Worm (Caenorhabditis elegans) whole organism, early embryonic: ENCODE results near the gene F10C2.5.
A peak's percentile ranks its signal among the peaks of the same experiment; 100 is the strongest.

ENCODE experiments used
- B0310.2 ChIP-seq: sonication (generic microtip); optimal IDR thresholded peaks from 2 replicates; lab custom pipeline; 2016; ENCODE audit warnings: mild to moderate bottlenecking, missing genetic modification characterization, missing compliant biosample characterization
- F13C5.2 ChIP-seq: sonication (generic microtip); optimal IDR thresholded peaks from 2 replicates; lab custom pipeline; 2017; ENCODE audit warnings: mild to moderate bottlenecking, missing genetic modification characterization, inconsistent platforms, missing compliant biosample characterization
- aly-1 ChIP-seq: sonication (generic microtip); optimal IDR thresholded peaks from 2 replicates; lab custom pipeline; 2016; ENCODE audit warnings: missing genetic modification characterization, missing compliant biosample characterization
- ama-1 ChIP-seq: fragments of 150-350 bp; optimal IDR thresholded peaks from 2 replicates; lab custom pipeline; 2014
- ceh-13 ChIP-seq: fragments of 200-800 bp; sonication (Bioruptor generic); optimal IDR thresholded peaks from 2 replicates; lab custom pipeline; 2018; ENCODE audit warnings: mild to moderate bottlenecking, missing genetic modification characterization, missing compliant biosample characterization
- ceh-36 ChIP-seq: sonication (generic microtip); optimal IDR thresholded peaks from 2 replicates; lab custom pipeline; 2016; ENCODE audit warnings: missing genetic modification characterization, inconsistent platforms, missing compliant biosample characterization
- ets-7 ChIP-seq: sonication (generic microtip); optimal IDR thresholded peaks from 2 replicates; lab custom pipeline; 2016; ENCODE audit warnings: missing genotype, missing genetic modification characterization, missing compliant biosample characterization
- flt-1 ChIP-seq: fragments of 200-800 bp; sonication (Bioruptor generic); IDR thresholded peaks from 2 replicates; pipeline ENCODE4 v1.3.6; 2022; ENCODE audit warnings: missing genetic modification characterization, missing compliant biosample characterization
- hmbx-1 ChIP-seq: sonication (generic microtip); optimal IDR thresholded peaks from 2 replicates; lab custom pipeline; 2016; ENCODE audit warnings: mild to moderate bottlenecking, missing genetic modification characterization, missing compliant biosample characterization
- hmg-4 ChIP-seq: fragments of 200-800 bp; sonication (Bioruptor generic); optimal IDR thresholded peaks from 2 replicates; lab custom pipeline; 2018; ENCODE audit warnings: mild to moderate bottlenecking, missing genetic modification characterization, missing compliant biosample characterization
- hnd-1 ChIP-seq: sonication (generic microtip); optimal IDR thresholded peaks from 2 replicates; lab custom pipeline; 2016; ENCODE audit warnings: missing genetic modification characterization, missing compliant biosample characterization
- pes-1 ChIP-seq: fragments of 200-800 bp; sonication (Bioruptor generic); IDR thresholded peaks from 2 replicates; pipeline ENCODE4 v1.3.6; 2022; ENCODE audit warnings: missing genetic modification reagents, missing genetic modification characterization, missing compliant biosample characterization
- scrt-1 ChIP-seq: fragments of 200-800 bp; sonication (Bioruptor generic); IDR thresholded peaks from 2 replicates; pipeline ENCODE4 v1.3.6; 2022; ENCODE audit warnings: missing genetic modification characterization, missing compliant biosample characterization
- sea-1 ChIP-seq: fragments of 200-800 bp; sonication (Bioruptor generic); conservative IDR thresholded peaks from 2 replicates; pipeline ENCODE4 v1.3.6; 2022; ENCODE audit warnings: missing genetic modification characterization, missing compliant biosample characterization
- tbx-11 ChIP-seq: fragments of 200-800 bp; sonication (Bioruptor generic); IDR thresholded peaks from 2 replicates; pipeline ENCODE4 v1.3.6; 2022; ENCODE audit warnings: missing genetic modification characterization, missing compliant biosample characterization
- tbx-37 ChIP-seq: fragments of 200-800 bp; sonication (Bioruptor generic); conservative IDR thresholded peaks from 2 replicates; pipeline ENCODE4 v1.3.6; 2022; ENCODE audit warnings: missing genetic modification reagents, missing genetic modification characterization, missing compliant biosample characterization
- tra-4 ChIP-seq: sonication (generic microtip); optimal IDR thresholded peaks from 2 replicates; lab custom pipeline; 2017; ENCODE audit warnings: missing genetic modification characterization, missing compliant biosample characterization

Gene F10C2.5

ce11 chrV:12028151-12028550, 17.1 kb upstream of the F10C2.5 start:
- TF ChIP-seq ceh-36 (no peak), hnd-1 (tag; lab: Kevin White, UChicago) (no peak), tra-4 (tag; lab: Kevin White, UChicago) (no peak), tbx-37 (GFP tag; lab: Robert Waterston, UW) (no peak), flt-1 (no peak), sea-1 (GFP tag; lab: Robert Waterston, UW) (no peak), ets-7 (tag; lab: Kevin White, UChicago) (no peak), hmg-4 (GFP tag; lab: Kevin White, UChicago) (no peak), tbx-11 (GFP tag; lab: Robert Waterston, UW) (no peak), pes-1 (GFP tag; lab: Robert Waterston, UW) (no peak), hmbx-1 (tag; lab: Kevin White, UChicago) (no peak), ama-1 (lab: Kevin White, UChicago) (no peak), ceh-13 (GFP tag; lab: Kevin White, UChicago) (no peak), aly-1 (tag; lab: Kevin White, UChicago) (no peak), scrt-1 (no peak), B0310.2 (tag; lab: Kevin White, UChicago) (no peak), F13C5.2 (tag; lab: Kevin White, UChicago) (no peak)

- TF ChIP-seq ceh-36: no peak
- no peak for TF ChIP-seq flt-1
- no peak for TF ChIP-seq ets-7 (tag; lab: Kevin White, UChicago)
- no peak for TF ChIP-seq hmg-4 (GFP tag; lab: Kevin White, UChicago)
- TF ChIP-seq aly-1 (tag; lab: Kevin White, UChicago): no peak
- TF ChIP-seq ama-1 (lab: Kevin White, UChicago): no peak
These were observed 13.2 kb upstream of the F10C2.5 start, which contains the start of gene pkc-1 for ce11 chrV:12032060-12032459. TSS of gene pkc-1 (minus strand) at chrV:12032160.

- TF ChIP-seq aly-1 (tag; lab: Kevin White, UChicago) (no peak), hnd-1 (tag; lab: Kevin White, UChicago) (no peak), sea-1 (GFP tag; lab: Robert Waterston, UW) (no peak), ets-7 (tag; lab: Kevin White, UChicago) (no peak), F13C5.2 (tag; lab: Kevin White, UChicago) (no peak), flt-1 (no peak), scrt-1 (no peak), B0310.2 (tag; lab: Kevin White, UChicago) (no peak), ceh-13 (GFP tag; lab: Kevin White, UChicago) (no peak), ama-1 (lab: Kevin White, UChicago) (no peak)
These were observed 11.4 kb upstream of the F10C2.5 start for ce11 chrV:12033841-12034240.

ce11 chrV:12036129-12036528, 9.1 kb upstream of the F10C2.5 start:
- TF ChIP-seq hmg-4 (GFP tag; lab: Kevin White, UChicago) (no peak), ceh-36 (no peak)

ce11 chrV:12037889-12038288, 7.3 kb upstream of the F10C2.5 start:
- TF ChIP-seq F13C5.2 (tag; lab: Kevin White, UChicago) (no peak), hmbx-1 (tag; lab: Kevin White, UChicago) (no peak), sea-1 (GFP tag; lab: Robert Waterston, UW) (no peak), ets-7 (tag; lab: Kevin White, UChicago) (no peak), hnd-1 (tag; lab: Kevin White, UChicago) (no peak), ama-1 (lab: Kevin White, UChicago) (no peak), tra-4 (tag; lab: Kevin White, UChicago) (no peak), aly-1 (tag; lab: Kevin White, UChicago) (no peak), flt-1 (no peak), ceh-13 (GFP tag; lab: Kevin White, UChicago) (no peak), B0310.2 (tag; lab: Kevin White, UChicago) (no peak), tbx-37 (GFP tag; lab: Robert Waterston, UW) (no peak), scrt-1 (no peak)

ce11 chrV:12038317-12038716, 6.9 kb upstream of the F10C2.5 start:
- no peak for TF ChIP-seq ama-1 (lab: Kevin White, UChicago)
- no peak for TF ChIP-seq hmg-4 (GFP tag; lab: Kevin White, UChicago)
- no peak for TF ChIP-seq scrt-1
- TF ChIP-seq F13C5.2 (tag; lab: Kevin White, UChicago): no peak

ce11 chrV:12038783-12039182, 6.4 kb upstream of the F10C2.5 start:
- TF ChIP-seq tbx-11 (GFP tag; lab: Robert Waterston, UW) (no peak), ceh-13 (GFP tag; lab: Kevin White, UChicago) (no peak), ama-1 (lab: Kevin White, UChicago) (no peak), aly-1 (tag; lab: Kevin White, UChicago) (peak; percentile 8), pes-1 (GFP tag; lab: Robert Waterston, UW) (no peak), hmbx-1 (tag; lab: Kevin White, UChicago) (no peak), ceh-36 (no peak), tbx-37 (GFP tag; lab: Robert Waterston, UW) (no peak), F13C5.2 (tag; lab: Kevin White, UChicago) (no peak), scrt-1 (peak; percentile 54; the same call in 1 of the 2 replicates), hmg-4 (GFP tag; lab: Kevin White, UChicago) (peak; percentile 62), tra-4 (tag; lab: Kevin White, UChicago) (no peak), hnd-1 (tag; lab: Kevin White, UChicago) (no peak)

- peak; percentile 52 for TF ChIP-seq hmg-4 (GFP tag; lab: Kevin White, UChicago)
- no peak for TF ChIP-seq pes-1 (GFP tag; lab: Robert Waterston, UW)
- 0 out of 2 replicates have a peak, but pooled peaks have one; percentile 7 for TF ChIP-seq sea-1 (GFP tag; lab: Robert Waterston, UW)
These were observed 5.5 kb upstream of the F10C2.5 start for ce11 chrV:12039755-12040154.
